Fruit fly (Drosophila melanogaster) whole organism, embryonic: ENCODE data around the gene Strip.
A peak's percentile ranks its signal among the peaks of the same experiment; 100 is the strongest.

Experiments
- Antp ChIP-seq: fragments of 200-800 bp; sonication (Bioruptor generic); optimal IDR thresholded peaks from 3 replicates; lab custom pipeline; 2016; ENCODE audit warnings: missing biosample characterization, missing genetic modification characterization
- Atf6 ChIP-seq: fragments of 200-800 bp; sonication (Bioruptor generic); IDR thresholded peaks from 2 replicates; pipeline ENCODE4 v1.3.6; 2022; ENCODE audit warnings: missing biosample characterization, missing genetic modification characterization
- CG10431 ChIP-seq: fragments of 200-800 bp; sonication (Bioruptor generic); optimal IDR thresholded peaks from 3 replicates; lab custom pipeline; 2018; ENCODE audit warnings: missing biosample characterization, mild to moderate bottlenecking, missing genetic modification characterization
- CG10959 ChIP-seq: fragments of 200-800 bp; sonication (Bioruptor generic); IDR thresholded peaks from 2 replicates; pipeline ENCODE4 v1.3.6; 2022; ENCODE audit warnings: missing biosample characterization, missing genetic modification characterization
- CG11696 ChIP-seq: fragments of 200-800 bp; sonication (Bioruptor generic); IDR thresholded peaks from 2 replicates; pipeline ENCODE4 v1.3.6; 2022; ENCODE audit warnings: missing biosample characterization, missing genetic modification characterization
- CG11723 ChIP-seq: fragments of 200-800 bp; sonication (Bioruptor generic); optimal IDR thresholded peaks from 2 replicates; lab custom pipeline; 2017; ENCODE audit warnings: missing biosample characterization, mild to moderate bottlenecking, missing genetic modification characterization
- CG13894 ChIP-seq: fragments of 200-800 bp; sonication (Bioruptor generic); optimal IDR thresholded peaks from 3 replicates; lab custom pipeline; 2018; ENCODE audit warnings: missing biosample characterization, mild to moderate bottlenecking, missing genetic modification characterization, moderate library complexity
- CG15696 ChIP-seq: fragments of 200-800 bp; sonication (Bioruptor generic); optimal IDR thresholded peaks from 2 replicates; lab custom pipeline; 2019; ENCODE audit warnings: missing biosample characterization, mild to moderate bottlenecking, missing genetic modification characterization, moderate library complexity
- CG2678 ChIP-seq: fragments of 200-800 bp; sonication (Bioruptor generic); optimal IDR thresholded peaks from 3 replicates; lab custom pipeline; 2019; ENCODE audit warnings: missing biosample characterization, mild to moderate bottlenecking, missing genetic modification characterization, moderate library complexity
- CG2875 ChIP-seq: fragments of 200-800 bp; sonication (Bioruptor generic); optimal IDR thresholded peaks from 2 replicates; lab custom pipeline; 2017; ENCODE audit warnings: missing biosample characterization, mild to moderate bottlenecking, missing genetic modification characterization, missing genetic modification reagents
- CG2889 ChIP-seq: fragments of 200-800 bp; sonication (Bioruptor generic); IDR thresholded peaks from 3 replicates; pipeline ENCODE4 v1.3.6; 2022; ENCODE audit warnings: missing biosample characterization, missing genetic modification characterization
- CG3281 ChIP-seq: fragments of 200-800 bp; sonication (Bioruptor generic); optimal IDR thresholded peaks from 3 replicates; lab custom pipeline; 2017; ENCODE audit warnings: missing biosample characterization, mild to moderate bottlenecking, missing genetic modification characterization
- CG34422 ChIP-seq: fragments of 200-800 bp; sonication (Bioruptor generic); IDR thresholded peaks from 3 replicates; pipeline ENCODE4 v1.3.6; 2022; ENCODE audit warnings: missing biosample characterization, missing genetic modification characterization
- CG4404 ChIP-seq: fragments of 200-800 bp; sonication (Bioruptor generic); IDR thresholded peaks from 2 replicates; pipeline ENCODE4 v1.3.6; 2022; ENCODE audit warnings: missing biosample characterization, missing genetic modification characterization
- CG6689 ChIP-seq: fragments of 200-800 bp; sonication (Bioruptor generic); IDR thresholded peaks from 2 replicates; pipeline ENCODE4 v1.3.6; 2022; ENCODE audit warnings: missing biosample characterization, missing genetic modification characterization
- CG6854 ChIP-seq: fragments of 200-800 bp; sonication (Bioruptor generic); optimal IDR thresholded peaks from 3 replicates; lab custom pipeline; 2017; ENCODE audit warnings: missing biosample characterization, mild to moderate bottlenecking, missing genetic modification characterization
- CG7372 ChIP-seq: fragments of 200-800 bp; sonication (Bioruptor generic); IDR thresholded peaks from 2 replicates; pipeline ENCODE4 v1.3.6; 2022; ENCODE audit warnings: missing biosample characterization, missing genetic modification characterization
- CG7556 ChIP-seq: fragments of 200-800 bp; sonication (Bioruptor generic); optimal IDR thresholded peaks from 2 replicates; lab custom pipeline; 2017; ENCODE audit warnings: missing biosample characterization, mild to moderate bottlenecking, missing genetic modification characterization
- CG8765 ChIP-seq: fragments of 200-800 bp; sonication (Bioruptor generic); IDR thresholded peaks from 2 replicates; pipeline ENCODE4 v1.3.6; 2022; ENCODE audit warnings: missing biosample characterization, missing genetic modification characterization
- CG9437 ChIP-seq: fragments of 200-800 bp; sonication (Bioruptor generic); optimal IDR thresholded peaks from 2 replicates; lab custom pipeline; 2018; ENCODE audit warnings: missing biosample characterization, mild to moderate bottlenecking, missing genetic modification characterization
- CG9797 ChIP-seq: fragments of 200-800 bp; sonication (Bioruptor generic); optimal IDR thresholded peaks from 3 replicates; lab custom pipeline; 2018; ENCODE audit warnings: missing biosample characterization, mild to moderate bottlenecking, missing genetic modification characterization
- CG9817 ChIP-seq: fragments of 200-800 bp; sonication (Bioruptor generic); optimal IDR thresholded peaks from 2 replicates; lab custom pipeline; 2018; ENCODE audit warnings: missing biosample characterization, mild to moderate bottlenecking, missing genetic modification characterization, moderate library complexity
- CTCF ChIP-seq: fragments of 200-800 bp; sonication (Bioruptor generic); optimal IDR thresholded peaks from 2 replicates; lab custom pipeline; 2017; ENCODE audit warnings: missing biosample characterization, mild to moderate bottlenecking, missing genetic modification characterization, moderate library complexity
- Camta ChIP-seq: fragments of 200-800 bp; sonication (Bioruptor generic); optimal IDR thresholded peaks from 2 replicates; lab custom pipeline; 2016; ENCODE audit warnings: missing biosample characterization, missing genetic modification characterization
- Dbx ChIP-seq: fragments of 200-800 bp; sonication (Bioruptor generic); IDR thresholded peaks from 3 replicates; pipeline ENCODE4 v1.3.6; 2022; ENCODE audit warnings: missing biosample characterization, missing genetic modification characterization
- Dp ChIP-seq: fragments of 200-800 bp; sonication (Bioruptor generic); optimal IDR thresholded peaks from 2 replicates; lab custom pipeline; 2018; ENCODE audit warnings: missing biosample characterization, mild to moderate bottlenecking, missing genetic modification characterization, moderate library complexity
- E2f1 ChIP-seq: fragments of 200-800 bp; sonication (Bioruptor generic); IDR thresholded peaks from 2 replicates; pipeline ENCODE4 v1.3.6; 2022; ENCODE audit warnings: missing biosample characterization, missing genetic modification characterization
- Fer2 ChIP-seq: fragments of 200-800 bp; sonication (Bioruptor generic); optimal IDR thresholded peaks from 2 replicates; lab custom pipeline; 2018; ENCODE audit warnings: missing biosample characterization, mild to moderate bottlenecking, missing genetic modification characterization, moderate library complexity
- H2.0 ChIP-seq: fragments of 200-800 bp; sonication (Bioruptor generic); IDR thresholded peaks from 2 replicates; pipeline ENCODE4 v1.3.6; 2022; ENCODE audit warnings: missing biosample characterization, missing genetic modification characterization
- Meics ChIP-seq: fragments of 200-800 bp; sonication (Bioruptor generic); optimal IDR thresholded peaks from 2 replicates; lab custom pipeline; 2017; ENCODE audit warnings: missing biosample characterization, mild to moderate bottlenecking, missing genetic modification characterization
- Mrtf ChIP-seq: fragments of 200-800 bp; sonication (Bioruptor generic); IDR thresholded peaks from 3 replicates; pipeline ENCODE4 v1.3.6; 2022; ENCODE audit warnings: missing biosample characterization, missing genetic modification characterization
- NC2α ChIP-seq: fragments of 200-800 bp; sonication (Bioruptor generic); optimal IDR thresholded peaks from 2 replicates; lab custom pipeline; 2016; ENCODE audit warnings: missing biosample characterization, missing genetic modification characterization
- Nf-YB ChIP-seq: fragments of 200-800 bp; sonication (Bioruptor generic); optimal IDR thresholded peaks from 3 replicates; lab custom pipeline; 2019; ENCODE audit warnings: missing biosample characterization, mild to moderate bottlenecking, missing genetic modification characterization, moderate library complexity
- Nf-YC ChIP-seq: fragments of 200-800 bp; optimal IDR thresholded peaks from 3 replicates; lab custom pipeline; 2019; ENCODE audit warnings: missing biosample characterization, mild to moderate bottlenecking, missing genetic modification characterization, moderate library complexity
- Ptx1 ChIP-seq: fragments of 200-800 bp; sonication (Bioruptor generic); IDR thresholded peaks from 2 replicates; pipeline ENCODE4 v1.3.6; 2022; ENCODE audit warnings: missing biosample characterization, missing genetic modification characterization
- dm ChIP-seq: fragments of 200-800 bp; sonication (Bioruptor generic); optimal IDR thresholded peaks from 3 replicates; lab custom pipeline; 2016; ENCODE audit warnings: missing biosample characterization, missing genetic modification characterization
- emc ChIP-seq: fragments of 200-800 bp; sonication (Bioruptor generic); optimal IDR thresholded peaks from 2 replicates; lab custom pipeline; 2016; ENCODE audit warnings: missing biosample characterization, missing genetic modification characterization
- fu2 ChIP-seq: fragments of 200-800 bp; sonication (Bioruptor generic); optimal IDR thresholded peaks from 2 replicates; lab custom pipeline; 2016; ENCODE audit warnings: missing biosample characterization, missing genetic modification characterization
- gce ChIP-seq: fragments of 200-800 bp; sonication (Bioruptor generic); IDR thresholded peaks from 3 replicates; pipeline ENCODE4 v1.3.6; 2022; ENCODE audit warnings: missing biosample characterization, missing genetic modification characterization
- lola ChIP-seq, 3 experiments: fragments of >200 bp in 2 of 3; fragments of 200-800 bp in 1 of 3; sonication (Bioruptor generic) in 1 of 3; optimal IDR thresholded peaks; 2 replicates each; lab custom pipeline; 2017 to 2019; ENCODE audit warnings: missing biosample characterization in 3 of 3, missing genetic modification characterization in 3 of 3, mild to moderate bottlenecking in 1 of 3, moderate library complexity in 1 of 3
- mld ChIP-seq: fragments of 200-800 bp; sonication (Bioruptor generic); IDR thresholded peaks from 3 replicates; pipeline ENCODE4 v1.3.6; 2022; ENCODE audit warnings: missing biosample characterization, missing genetic modification characterization; ENCODE audit not compliant: partially characterized antibody
- onecut ChIP-seq: fragments of 200-800 bp; sonication (Bioruptor generic); IDR thresholded peaks from 2 replicates; pipeline ENCODE4 v1.3.6; 2022; ENCODE audit warnings: missing biosample characterization, missing genetic modification characterization
- p53 ChIP-seq: fragments of 200-800 bp; sonication (Bioruptor generic); optimal IDR thresholded peaks from 2 replicates; lab custom pipeline; 2016; ENCODE audit warnings: missing biosample characterization, missing genetic modification characterization
- ro ChIP-seq: fragments of 200-800 bp; sonication (Bioruptor generic); IDR thresholded peaks from 2 replicates; pipeline ENCODE4 v1.3.6; 2022; ENCODE audit warnings: missing biosample characterization, missing genetic modification characterization
- salm ChIP-seq: fragments of 200-800 bp; sonication (Bioruptor generic); optimal IDR thresholded peaks from 2 replicates; lab custom pipeline; 2018; ENCODE audit warnings: missing biosample characterization, mild to moderate bottlenecking, missing genetic modification characterization
- sc ChIP-seq, 3 experiments: fragments of >200 bp in 2 of 3; fragments of 200-800 bp in 1 of 3; sonication (Bioruptor generic) in 1 of 3; optimal IDR thresholded peaks; 2 replicates in 2 of 3; 3 replicates in 1 of 3; lab custom pipeline; 2017; ENCODE audit warnings: mild to moderate bottlenecking in 1 of 3, missing biosample characterization in 1 of 3, missing genetic modification characterization in 1 of 3, missing genetic modification reagents in 1 of 3
- sqz ChIP-seq: fragments of 200-800 bp; sonication (Bioruptor generic); optimal IDR thresholded peaks from 3 replicates; lab custom pipeline; 2018; ENCODE audit warnings: missing biosample characterization, mild to moderate bottlenecking, missing genetic modification characterization
- ssp ChIP-seq: fragments of 200-800 bp; sonication (Bioruptor generic); IDR thresholded peaks from 2 replicates; pipeline ENCODE4 v1.3.6; 2022; ENCODE audit warnings: missing biosample characterization, missing genetic modification characterization
- tna ChIP-seq: fragments of 200-800 bp; sonication (Bioruptor generic); IDR thresholded peaks from 2 replicates; pipeline ENCODE4 v1.3.6; 2022; ENCODE audit warnings: missing biosample characterization, missing genetic modification characterization; ENCODE audit not compliant: partially characterized antibody
- yki ChIP-seq: fragments of >200 bp; optimal IDR thresholded peaks from 3 replicates; lab custom pipeline; 2018
- zf30C ChIP-seq: fragments of 200-800 bp; sonication (Bioruptor generic); optimal IDR thresholded peaks from 3 replicates; lab custom pipeline; 2018; ENCODE audit warnings: missing biosample characterization, mild to moderate bottlenecking, missing genetic modification characterization

The Strip gene

dm6 chr3L:3319223-3319643 is 9.4 kb downstream of the Strip start, which contains the start of the genes PIG-C, CG12016 and Dpm2 (continued):
- TF ChIP-seq sqz (GFP tag; lab: Kevin White, UChicago) = no peak
- TF ChIP-seq CG4404 (GFP tag; lab: Robert Waterston, UW) = peak; percentile 50; the same call in 1 of the 2 replicates
- TF ChIP-seq H2.0 (GFP tag; lab: Robert Waterston, UW) = no peak; the same call in 1 of the 2 replicates
- peak; percentile 84 for TF ChIP-seq tna (GFP tag; lab: Robert Waterston, UW)
- TF ChIP-seq CG10431 = no peak
- TF ChIP-seq fu2 (GFP tag; lab: Kevin White, UChicago) = peak; percentile 62
- peak; percentile 67; the same call in 1 of the 2 replicates for TF ChIP-seq ssp
- TF ChIP-seq CG9437 (GFP tag; lab: Kevin White, UChicago) = peak; percentile 14
- TF ChIP-seq Dp = peak; percentile 54
- TF ChIP-seq CG11696 (GFP tag; lab: Robert Waterston, UW) = no peak
- peak; percentile 70 for TF ChIP-seq Nf-YC
- TF ChIP-seq Camta (GFP tag; lab: Kevin White, UChicago) = peak; percentile 54
- TF ChIP-seq Nf-YB (GFP tag; lab: Kevin White, UChicago) = no peak
- TF ChIP-seq CG2889 (GFP tag; lab: Robert Waterston, UW) = 0 out of 3 replicates have a peak, but pooled peaks have one; percentile 38
- no peak for TF ChIP-seq gce (GFP tag; lab: Robert Waterston, UW)
- TF ChIP-seq Antp (GFP tag; lab: Kevin White, UChicago) = peak; percentile 71
- peak; percentile 27 for TF ChIP-seq CG3281 (GFP tag; lab: Kevin White, UChicago)
- peak; percentile 74 for TF ChIP-seq Dbx (GFP tag; lab: Robert Waterston, UW)
- no peak for TF ChIP-seq ro
- no peak for TF ChIP-seq Mrtf (GFP tag; lab: Robert Waterston, UW)
- 0 out of 2 replicates have a peak, but pooled peaks have one; percentile 45 for TF ChIP-seq E2f1
- 0 out of 2 replicates have a peak, but pooled peaks have one; percentile 19 for TF ChIP-seq Atf6
- no peak for TF ChIP-seq CG13894
- no peak for TF ChIP-seq sc (optimal IDR thresholded peaks at IDR 0.05; lab: Kevin White, UChicago)
- TF ChIP-seq sc (GFP tag; optimal IDR thresholded peaks at IDR 0.05; lab: Kevin White, UChicago) = no peak
- peak; percentile 79 for TF ChIP-seq CG9797 (GFP tag; lab: Kevin White, UChicago)
- TF ChIP-seq CG34422 (GFP tag; lab: Robert Waterston, UW) = peak; percentile 59; the same call in 1 of the 3 replicates
- peak; percentile 62 for TF ChIP-seq Fer2 (tag; lab: Kevin White, UChicago)
- peak; percentile 2 for TF ChIP-seq salm
- no peak for TF ChIP-seq Meics
- TF ChIP-seq CG2678 (tag; lab: Kevin White, UChicago) = no peak
- peak; percentile 65 for TF ChIP-seq CG7372
- TF ChIP-seq CTCF (GFP tag; lab: Kevin White, UChicago) = no peak
- peak; percentile 79; the same call in 2 of the 3 replicates for TF ChIP-seq mld (GFP tag; lab: Robert Waterston, UW)
- peak; percentile 52; the same call in 1 of the 2 replicates for TF ChIP-seq CG6689
- no peak for TF ChIP-seq yki (lab: Kevin White, UChicago)
- peak; percentile 68 for TF ChIP-seq CG15696 (tag; lab: Kevin White, UChicago)
- peak; percentile 39 for TF ChIP-seq NC2α (GFP tag; lab: Kevin White, UChicago)
- peak; percentile 79 for TF ChIP-seq CG9817 (tag; lab: Kevin White, UChicago)
- no peak for TF ChIP-seq CG11723 (GFP tag; lab: Kevin White, UChicago)
- TF ChIP-seq zf30C (GFP tag; lab: Kevin White, UChicago) = no peak
- 0 out of 2 replicates have a peak, but pooled peaks have one; percentile 23 for TF ChIP-seq CG10959 (GFP tag; lab: Robert Waterston, UW)
- TF ChIP-seq CG2875 (GFP tag; lab: Kevin White, UChicago) = no peak
- peak; percentile 22; the same call in 1 of the 2 replicates for TF ChIP-seq CG8765 (GFP tag; lab: Robert Waterston, UW)
- peak in 1 of 3 experiments; percentile 62 for TF ChIP-seq lola (GFP tag; optimal IDR thresholded peaks at IDR 0.05; lab: Kevin White, UChicago)
- peak; percentile 65 for TF ChIP-seq dm (GFP tag; lab: Kevin White, UChicago)
- 0 out of 2 replicates have a peak, but pooled peaks have one; percentile 7 for TF ChIP-seq onecut (GFP tag; lab: Robert Waterston, UW)
- TF ChIP-seq p53 (GFP tag; lab: Kevin White, UChicago) = no peak
- no peak for TF ChIP-seq emc (GFP tag; lab: Kevin White, UChicago)
- TF ChIP-seq CG7556 (GFP tag; lab: Kevin White, UChicago) = no peak
- peak; percentile 69 for TF ChIP-seq Ptx1 (GFP tag; lab: Robert Waterston, UW)
- no peak for TF ChIP-seq CG6854 (GFP tag; lab: Kevin White, UChicago)
